Fruit fly (Drosophila melanogaster): ENCODE data around the gene bru2.

The bru2 gene

DNA sequence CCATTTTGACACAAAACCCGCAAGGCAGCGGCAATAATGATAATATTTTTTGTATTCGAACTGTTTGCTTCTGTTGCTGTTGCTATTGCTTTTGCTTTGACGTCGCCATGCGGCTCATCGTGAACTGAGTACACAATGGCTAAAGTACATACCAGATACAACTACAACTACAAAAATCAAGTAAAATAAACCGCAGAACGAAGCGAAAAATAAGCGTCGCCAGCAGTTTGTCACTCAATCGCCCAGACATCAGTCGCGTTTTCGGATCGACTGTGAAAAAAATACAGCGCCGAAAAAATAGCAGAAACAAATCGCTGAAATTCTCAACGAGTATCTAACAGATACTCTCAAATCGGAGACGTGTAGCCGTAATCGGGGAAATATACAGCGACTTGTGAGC lies 25.6 kb downstream of the bru2 start (continued):
- TF ChIP-seq CG7368 (GFP tag; optimal IDR thresholded peaks at IDR 0.05), result no peak
- no peak for TF ChIP-seq CG6854 (GFP tag; optimal IDR thresholded peaks at IDR 0.05)
- no peak for TF ChIP-seq vri (GFP tag; optimal IDR thresholded peaks at IDR 0.05)
- TF ChIP-seq net (GFP tag; optimal IDR thresholded peaks at IDR 0.05), result no peak
- no peak for TF ChIP-seq Smox (GFP tag; optimal IDR thresholded peaks at IDR 0.05)
- no peak for TF ChIP-seq Sox15 (GFP tag; optimal IDR thresholded peaks at IDR 0.05)

DNA sequence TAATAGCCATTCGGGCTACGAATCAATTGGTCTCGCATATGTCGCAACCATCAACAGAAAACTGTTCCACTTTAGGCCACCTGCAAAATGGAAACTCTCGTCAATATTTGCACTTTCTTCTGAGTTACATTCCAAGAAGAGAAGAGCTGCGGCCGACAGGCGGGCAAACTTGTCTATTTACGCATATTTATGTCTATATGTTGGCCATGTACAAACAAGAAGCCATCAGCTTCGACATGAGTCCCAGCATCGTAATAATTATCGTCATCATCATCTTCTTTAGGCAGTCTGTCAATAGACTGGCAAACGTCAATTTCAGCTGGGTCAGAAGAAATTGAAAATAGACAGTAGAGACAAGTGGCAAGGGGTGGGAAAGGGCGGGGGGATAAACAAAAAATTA lies 27.7 kb downstream of the bru2 start:
- TF ChIP-seq acj6 (GFP tag; optimal IDR thresholded peaks at IDR 0.05), result no peak
- TF ChIP-seq fkh (GFP tag; optimal IDR thresholded peaks at IDR 0.05), result peak; percentile 94

DNA sequence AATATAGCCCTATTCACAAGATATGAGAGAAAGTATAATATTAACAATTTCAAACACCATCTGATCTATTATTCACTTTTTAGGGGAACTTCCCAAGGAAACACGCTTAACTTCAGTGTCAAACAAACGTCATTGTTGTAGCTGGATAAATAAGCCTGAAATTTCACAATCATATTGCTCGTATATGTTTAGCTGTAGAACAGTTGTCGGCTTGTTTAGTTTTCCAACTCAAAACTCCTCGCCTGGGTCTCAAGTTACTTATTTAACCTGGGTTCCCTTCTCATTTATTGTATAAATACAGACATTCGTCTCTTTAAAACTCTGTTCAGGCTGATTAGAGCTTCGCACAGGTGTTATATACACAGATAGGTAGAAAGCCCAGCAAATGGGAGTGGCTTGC lies 28.4 kb downstream of the bru2 start:
- no peak for TF ChIP-seq CG8319 (GFP tag; optimal IDR thresholded peaks at IDR 0.05)
- no peak for TF ChIP-seq CG9139 (GFP tag; optimal IDR thresholded peaks at IDR 0.05)
- peak; percentile 79 for TF ChIP-seq fkh (GFP tag; optimal IDR thresholded peaks at IDR 0.05)

DNA sequence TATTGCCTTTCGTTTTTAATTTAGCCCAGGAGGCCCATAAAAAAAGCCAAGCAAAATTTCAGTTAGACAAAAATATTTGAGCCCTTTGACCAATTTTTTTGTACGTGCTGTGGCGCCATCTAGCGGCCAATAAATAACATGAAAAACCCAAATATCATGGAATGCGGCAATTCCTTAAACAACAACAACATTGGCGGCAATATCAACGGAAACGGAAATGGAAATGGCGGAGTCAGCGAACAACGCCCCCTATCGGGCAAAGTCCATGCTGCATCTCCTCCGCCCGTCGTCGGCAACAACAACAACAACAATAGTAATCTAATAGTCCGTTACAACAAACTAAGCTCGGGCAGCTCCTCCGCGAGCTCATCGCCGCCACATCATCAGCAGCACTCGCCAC lies 29.5 kb downstream of the bru2 start:
- no peak for TF ChIP-seq salr (GFP tag; optimal IDR thresholded peaks at IDR 0.05)

DNA sequence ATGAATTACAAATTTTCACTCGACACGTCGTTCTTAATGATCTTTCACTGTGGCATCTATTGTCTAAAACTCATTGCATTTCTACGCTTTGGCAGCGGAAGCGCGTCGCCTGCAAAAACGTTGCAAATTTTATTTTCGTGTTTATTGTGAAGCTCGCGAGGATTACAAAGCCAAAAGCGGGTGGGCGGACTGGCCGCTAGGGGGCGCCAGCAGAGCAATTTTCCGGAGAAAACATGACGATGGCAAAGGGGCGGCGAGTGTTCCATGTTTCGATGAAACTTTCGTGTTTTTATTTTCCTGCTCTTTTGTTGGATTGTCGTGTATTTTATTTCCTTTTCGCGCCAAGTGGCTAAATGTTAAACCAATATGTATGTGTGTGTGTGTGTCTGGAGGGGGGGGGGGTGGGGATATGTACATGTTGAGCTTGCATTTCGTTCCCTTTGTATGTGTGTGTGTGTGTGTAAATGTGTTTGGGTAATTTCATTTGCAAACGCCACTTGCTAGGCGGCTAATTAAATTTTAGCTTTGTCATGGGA lies 30.6 kb downstream of the bru2 start:
- TF ChIP-seq CG4318 (GFP tag; optimal IDR thresholded peaks at IDR 0.05), result no peak
- TF ChIP-seq esn (GFP tag; optimal IDR thresholded peaks at IDR 0.05), result no peak
- no peak for TF ChIP-seq fd85E (GFP tag; optimal IDR thresholded peaks at IDR 0.05)
- TF ChIP-seq Ets96B (tag; optimal IDR thresholded peaks at IDR 0.05), result no peak
- no peak for TF ChIP-seq achi (GFP tag; optimal IDR thresholded peaks at IDR 0.05)
- TF ChIP-seq Hr4 (GFP tag; optimal IDR thresholded peaks at IDR 0.05), result no peak
- TF ChIP-seq CG6808 (GFP tag; optimal IDR thresholded peaks at IDR 0.05), result no peak
- TF ChIP-seq cyc (GFP tag; optimal IDR thresholded peaks at IDR 0.05), result no peak
- TF ChIP-seq Hr38 (GFP tag; optimal IDR thresholded peaks at IDR 0.05), result no peak

DNA sequence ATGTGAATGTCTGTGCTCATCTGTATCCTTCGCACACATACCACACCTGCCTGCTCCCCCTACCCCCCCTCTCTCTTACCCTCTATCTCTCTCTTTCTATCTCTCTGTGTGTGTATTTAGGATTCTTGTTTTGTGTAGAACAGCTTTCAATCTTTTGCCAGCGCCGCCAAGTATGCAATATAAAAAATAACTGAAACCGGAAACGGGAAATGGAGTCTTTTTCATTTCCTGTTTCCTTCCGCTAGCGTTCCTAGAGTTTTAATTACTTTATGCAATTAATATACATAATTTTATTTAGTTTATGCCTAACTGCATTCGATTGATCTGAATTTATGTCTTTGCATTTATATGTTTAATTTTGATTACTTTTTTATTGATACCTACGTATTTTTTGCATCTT lies 48.4 kb downstream of the bru2 start:
- TF ChIP-seq Sox14 (GFP tag; optimal IDR thresholded peaks at IDR 0.05) (no peak), pdm3 (GFP tag; optimal IDR thresholded peaks at IDR 0.05) (no peak), CG9139 (GFP tag; optimal IDR thresholded peaks at IDR 0.05) (peak; percentile 1), CG32006 (GFP tag; optimal IDR thresholded peaks at IDR 0.05) (no peak), CG16779 (tag; optimal IDR thresholded peaks at IDR 0.05) (no peak), Eip78C (GFP tag) (peak; percentile 72)

DNA sequence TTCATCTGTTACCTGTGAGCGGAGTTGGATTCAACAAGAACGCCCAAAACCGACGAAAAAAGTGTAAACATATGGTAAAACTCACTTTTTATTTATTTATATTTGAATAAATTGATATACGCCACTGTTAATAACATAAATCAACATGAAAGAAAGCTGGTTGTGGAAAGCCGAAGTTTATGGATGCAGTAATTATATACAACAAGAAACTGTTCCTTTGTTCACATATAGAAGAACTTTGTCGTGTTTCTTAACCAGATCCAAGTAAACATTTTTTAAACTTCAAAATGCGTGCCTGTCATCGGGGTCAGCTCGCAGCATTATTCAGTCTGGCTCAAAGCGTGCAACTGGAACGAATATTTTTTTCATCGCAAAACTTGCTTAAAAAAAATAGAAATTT lies 54.0 kb downstream of the bru2 start, which contains the start of gene Pkd2:
Gene Pkd2, plus strand, starts transcription at position 301 of the 400 bp plus-strand sequence.
- TF ChIP-seq CG8119 (GFP tag; IDR thresholded peaks at IDR 0.05) (no peak), topi (GFP tag; optimal IDR thresholded peaks at IDR 0.05) (no peak), CG8632 (GFP tag; optimal IDR thresholded peaks at IDR 0.05) (no peak), CG9139 (GFP tag; optimal IDR thresholded peaks at IDR 0.05) (no peak), vri (GFP tag; optimal IDR thresholded peaks at IDR 0.05) (no peak), CG15336 (GFP tag; IDR thresholded peaks at IDR 0.05) (no peak), eg (GFP tag; IDR thresholded peaks at IDR 0.05) (no peak), CG6808 (GFP tag; optimal IDR thresholded peaks at IDR 0.05) (no peak), Eip93F (GFP tag; optimal IDR thresholded peaks at IDR 0.05) (no peak), Ets21C (GFP tag; optimal IDR thresholded peaks at IDR 0.05) (no peak), Sox102F (GFP tag; optimal IDR thresholded peaks at IDR 0.05) (no peak), CG6854 (GFP tag; optimal IDR thresholded peaks at IDR 0.05) (no peak), OdsH (GFP tag; optimal IDR thresholded peaks at IDR 0.05) (no peak)
